Worm (Caenorhabditis elegans) whole organism, young adult: ENCODE measurements around the gene Y60A3A.8.

Experiments used
- B0035.1 ChIP-seq: sonication (generic microtip); optimal IDR thresholded peaks from 2 replicates; lab custom pipeline; 2016; ENCODE audit warnings: missing genetic modification characterization, mild to moderate bottlenecking, missing compliant biosample characterization, missing genotype, missing genetic modification reagents
- C17E4.6 ChIP-seq: fragments of 200-800 bp; sonication (Bioruptor generic); IDR thresholded peaks from 2 replicates; pipeline ENCODE4 v1.3.6; 2022; ENCODE audit warnings: missing genetic modification reagents, missing genetic modification characterization, missing compliant biosample characterization
- D2030.7 ChIP-seq: fragments of 200-800 bp; sonication (Bioruptor generic); IDR thresholded peaks from 2 replicates; pipeline ENCODE4 v1.3.6; 2022; ENCODE audit warnings: missing genetic modification reagents, missing genetic modification characterization, missing compliant biosample characterization
- F10E7.11 ChIP-seq: sonication (generic microtip); optimal IDR thresholded peaks from 2 replicates; lab custom pipeline; 2017; ENCODE audit warnings: mild to moderate bottlenecking, missing genetic modification characterization, moderate library complexity, missing compliant biosample characterization
- F23B12.7 ChIP-seq: sonication (generic microtip); optimal IDR thresholded peaks from 2 replicates; lab custom pipeline; 2017; ENCODE audit warnings: missing genetic modification characterization, mild to moderate bottlenecking, missing compliant biosample characterization, antibody characterized with exemption, moderate library complexity; ENCODE audit not compliant: insufficient read depth
- F33H1.4 ChIP-seq: fragments of 200-800 bp; sonication (Bioruptor generic); IDR thresholded peaks from 2 replicates; pipeline ENCODE4 v1.3.6; 2022; ENCODE audit warnings: missing genetic modification reagents, missing genetic modification characterization, missing compliant biosample characterization
- Y53F4B.3 ChIP-seq: fragments of 200-800 bp; sonication (Bioruptor generic); IDR thresholded peaks from 2 replicates; pipeline ENCODE4 v1.3.6; 2022; ENCODE audit warnings: missing genetic modification reagents, missing genetic modification characterization, missing compliant biosample characterization
- Y95B8A.8 ChIP-seq: fragments of 200-800 bp; sonication (Bioruptor generic); IDR thresholded peaks from 2 replicates; pipeline ENCODE4 v1.3.6; 2022; ENCODE audit warnings: missing genetic modification reagents, missing genetic modification characterization, missing compliant biosample characterization
- akir-1 ChIP-seq: fragments of 200-800 bp; sonication (Bioruptor generic); optimal IDR thresholded peaks from 2 replicates; lab custom pipeline; 2018; ENCODE audit warnings: mild to moderate bottlenecking, missing genetic modification characterization, moderate library complexity, missing compliant biosample characterization
- aptf-3 ChIP-seq: fragments of 200-800 bp; sonication (Bioruptor generic); IDR thresholded peaks from 2 replicates; pipeline ENCODE4 v1.3.6; 2022; ENCODE audit warnings: missing genetic modification characterization, missing compliant biosample characterization
- athp-1 ChIP-seq: sonication (generic microtip); optimal IDR thresholded peaks from 2 replicates; lab custom pipeline; 2017; ENCODE audit warnings: mild to moderate bottlenecking, missing genetic modification characterization, missing compliant biosample characterization
- attf-5 ChIP-seq: fragments of 200-800 bp; sonication (Bioruptor generic); optimal IDR thresholded peaks from 2 replicates; lab custom pipeline; 2018; ENCODE audit warnings: mild to moderate bottlenecking, missing genetic modification characterization, missing compliant biosample characterization
- cebp-1 ChIP-seq, 2 experiments: fragments of 200-800 bp in 1 of 2; sonication (Bioruptor generic) in 1 of 2; sonication (generic microtip) in 1 of 2; IDR thresholded peaks in 1 of 2; optimal IDR thresholded peaks in 1 of 2; 2 replicates each; pipeline versions ENCODE4 v1.3.6 to Lab custom; 2017 to 2022; ENCODE audit warnings: missing compliant biosample characterization in 2 of 2, missing genetic modification characterization in 2 of 2, mild to moderate bottlenecking in 1 of 2, missing genetic modification reagents in 1 of 2, moderate library complexity in 1 of 2
- cebp-2 ChIP-seq: fragments of 200-800 bp; sonication (Bioruptor generic); IDR thresholded peaks from 2 replicates; pipeline ENCODE4 v1.3.6; 2022; ENCODE audit warnings: missing genetic modification characterization, missing compliant biosample characterization
- ceh-58 ChIP-seq: fragments of 200-800 bp; sonication (Bioruptor generic); IDR thresholded peaks from 2 replicates; pipeline ENCODE4 v1.3.6; 2022; ENCODE audit warnings: missing genetic modification characterization, missing compliant biosample characterization
- ceh-79 ChIP-seq: sonication (generic microtip); optimal IDR thresholded peaks from 2 replicates; lab custom pipeline; 2017; ENCODE audit warnings: mild to moderate bottlenecking, missing genetic modification characterization, missing compliant biosample characterization
- ceh-91 ChIP-seq: fragments of 200-800 bp; sonication (Bioruptor generic); IDR thresholded peaks from 2 replicates; pipeline ENCODE4 v1.3.6; 2022; ENCODE audit warnings: missing genetic modification reagents, missing genetic modification characterization, missing compliant biosample characterization
- die-1 ChIP-seq: sonication (generic microtip); optimal IDR thresholded peaks from 2 replicates; lab custom pipeline; 2016; ENCODE audit warnings: missing genotype, mild to moderate bottlenecking, missing genetic modification characterization, missing compliant biosample characterization
- dox-1 ChIP-seq: fragments of 200-800 bp; sonication (Bioruptor generic); IDR thresholded peaks from 2 replicates; pipeline ENCODE4 v1.3.6; 2022; ENCODE audit warnings: missing genetic modification reagents, missing genetic modification characterization, missing compliant biosample characterization
- dpl-1 ChIP-seq: fragments of 150-350 bp; optimal IDR thresholded peaks from 2 replicates; lab custom pipeline; 2014; ENCODE audit warnings: missing biosample characterization, missing genetic modification reagents, missing genetic modification characterization
- efl-1 ChIP-seq: fragments of 150-350 bp; optimal IDR thresholded peaks from 2 replicates; lab custom pipeline; 2014; ENCODE audit warnings: missing biosample characterization, missing genetic modification reagents, missing genetic modification characterization
- egl-44 ChIP-seq: fragments of 200-800 bp; sonication (Bioruptor generic); IDR thresholded peaks from 2 replicates; pipeline ENCODE4 v1.3.6; 2022; ENCODE audit warnings: missing genetic modification reagents, missing genetic modification characterization, missing compliant biosample characterization
- ets-4 ChIP-seq: fragments of 200-800 bp; sonication (Bioruptor generic); optimal IDR thresholded peaks from 2 replicates; lab custom pipeline; 2018; ENCODE audit warnings: mild to moderate bottlenecking, missing genetic modification characterization, missing compliant biosample characterization
- fkh-3 ChIP-seq: sonication (generic microtip); optimal IDR thresholded peaks from 2 replicates; lab custom pipeline; 2016; ENCODE audit warnings: mild to moderate bottlenecking, missing genetic modification characterization, missing compliant biosample characterization
- hlh-26 ChIP-seq: fragments of 200-800 bp; sonication (Bioruptor generic); conservative IDR thresholded peaks from 2 replicates; pipeline ENCODE4 v1.3.6; 2022; ENCODE audit warnings: missing genetic modification reagents, missing genetic modification characterization, missing compliant biosample characterization
- hsf-1 ChIP-seq: fragments of 200-800 bp; sonication (Bioruptor generic); IDR thresholded peaks from 2 replicates; pipeline ENCODE4 v1.3.6; 2022; ENCODE audit warnings: missing genetic modification reagents, missing genetic modification characterization, missing compliant biosample characterization
- let-607 ChIP-seq, 2 experiments: fragments of 200-800 bp in 1 of 2; sonication (Bioruptor generic) in 1 of 2; sonication (generic microtip) in 1 of 2; optimal IDR thresholded peaks; 2 replicates each; lab custom pipeline; 2016 to 2018; ENCODE audit warnings: mild to moderate bottlenecking in 2 of 2, missing compliant biosample characterization in 2 of 2, missing genetic modification characterization in 2 of 2, moderate library complexity in 2 of 2, missing genotype in 1 of 2
- lin-54 ChIP-seq: fragments of 200-800 bp; sonication (Bioruptor generic); optimal IDR thresholded peaks from 2 replicates; lab custom pipeline; 2018; ENCODE audit warnings: mild to moderate bottlenecking, missing genetic modification characterization, missing compliant biosample characterization
- lsl-1 ChIP-seq: fragments of 200-800 bp; sonication (Bioruptor generic); optimal IDR thresholded peaks from 2 replicates; lab custom pipeline; 2018; ENCODE audit warnings: mild to moderate bottlenecking, missing genetic modification characterization, moderate library complexity, missing compliant biosample characterization
- madf-3 ChIP-seq: fragments of 200-800 bp; sonication (Bioruptor generic); IDR thresholded peaks from 2 replicates; pipeline ENCODE4 v1.3.6; 2022; ENCODE audit warnings: missing genetic modification reagents, missing genetic modification characterization, missing compliant biosample characterization
- madf-6 ChIP-seq: fragments of 200-800 bp; sonication (Bioruptor generic); IDR thresholded peaks from 2 replicates; pipeline ENCODE4 v1.3.6; 2022; ENCODE audit warnings: missing genetic modification reagents, missing genetic modification characterization, missing compliant biosample characterization
- madf-8 ChIP-seq: fragments of 200-800 bp; sonication (Bioruptor generic); conservative IDR thresholded peaks from 2 replicates; pipeline ENCODE4 v1.3.6; 2022; ENCODE audit warnings: missing genetic modification reagents, missing genetic modification characterization, missing compliant biosample characterization
- nfya-2 ChIP-seq: fragments of 200-800 bp; sonication (Bioruptor generic); IDR thresholded peaks from 2 replicates; pipeline ENCODE4 v1.3.6; 2022; ENCODE audit warnings: missing genetic modification reagents, missing genetic modification characterization, missing compliant biosample characterization
- nfyb-1 ChIP-seq: fragments of 200-800 bp; sonication (Bioruptor generic); IDR thresholded peaks from 2 replicates; pipeline ENCODE4 v1.3.6; 2022; ENCODE audit warnings: missing genetic modification reagents, missing genetic modification characterization, missing compliant biosample characterization
- nhr-27 ChIP-seq: fragments of 200-800 bp; sonication (Bioruptor generic); optimal IDR thresholded peaks from 2 replicates; lab custom pipeline; 2018; ENCODE audit warnings: mild to moderate bottlenecking, missing genetic modification characterization, moderate library complexity, missing compliant biosample characterization
- nhr-90 ChIP-seq: sonication (generic microtip); optimal IDR thresholded peaks from 2 replicates; lab custom pipeline; 2016; ENCODE audit warnings: missing genotype, mild to moderate bottlenecking, missing genetic modification characterization, missing compliant biosample characterization
- pbrm-1 ChIP-seq: fragments of 200-800 bp; sonication (Bioruptor generic); IDR thresholded peaks from 2 replicates; pipeline ENCODE4 v1.3.6; 2022; ENCODE audit warnings: missing genetic modification reagents, missing genetic modification characterization, missing compliant biosample characterization
- rcor-1 ChIP-seq: fragments of 200-800 bp; sonication (Bioruptor generic); IDR thresholded peaks from 2 replicates; pipeline ENCODE4 v1.3.6; 2022; ENCODE audit warnings: missing genetic modification reagents, missing genetic modification characterization, missing compliant biosample characterization
- repo-1 ChIP-seq: sonication (generic microtip); optimal IDR thresholded peaks from 2 replicates; lab custom pipeline; 2017; ENCODE audit warnings: mild to moderate bottlenecking, missing genetic modification characterization, missing compliant biosample characterization
- snpc-1.3 ChIP-seq: sonication (generic microtip); optimal IDR thresholded peaks from 2 replicates; lab custom pipeline; 2017; ENCODE audit warnings: missing genetic modification characterization, mild to moderate bottlenecking, missing compliant biosample characterization, antibody characterized with exemption, moderate library complexity, missing genotype, missing genetic modification reagents; ENCODE audit not compliant: insufficient read depth
- sptf-2 ChIP-seq: fragments of 200-800 bp; sonication (Bioruptor generic); optimal IDR thresholded peaks from 2 replicates; lab custom pipeline; 2018; ENCODE audit warnings: mild to moderate bottlenecking, missing genetic modification characterization, missing compliant biosample characterization
- tlf-1 ChIP-seq: fragments of 200-800 bp; sonication (Bioruptor generic); optimal IDR thresholded peaks from 2 replicates; lab custom pipeline; 2018; ENCODE audit warnings: mild to moderate bottlenecking, missing genetic modification characterization, missing compliant biosample characterization
- unc-62 ChIP-seq: fragments of 150-350 bp; optimal IDR thresholded peaks from 2 replicates; lab custom pipeline; 2014; ENCODE audit warnings: missing biosample characterization, missing genetic modification reagents, missing genetic modification characterization
- xnd-1 ChIP-seq: sonication (generic microtip); optimal IDR thresholded peaks from 2 replicates; lab custom pipeline; 2016; ENCODE audit warnings: missing genotype, missing genetic modification reagents, missing genetic modification characterization, missing compliant biosample characterization
- ztf-18 ChIP-seq: sonication (generic microtip); optimal IDR thresholded peaks from 2 replicates; lab custom pipeline; 2016; ENCODE audit warnings: missing genotype, mild to moderate bottlenecking, missing genetic modification characterization, missing compliant biosample characterization

Y60A3A.8 gene

DNA sequence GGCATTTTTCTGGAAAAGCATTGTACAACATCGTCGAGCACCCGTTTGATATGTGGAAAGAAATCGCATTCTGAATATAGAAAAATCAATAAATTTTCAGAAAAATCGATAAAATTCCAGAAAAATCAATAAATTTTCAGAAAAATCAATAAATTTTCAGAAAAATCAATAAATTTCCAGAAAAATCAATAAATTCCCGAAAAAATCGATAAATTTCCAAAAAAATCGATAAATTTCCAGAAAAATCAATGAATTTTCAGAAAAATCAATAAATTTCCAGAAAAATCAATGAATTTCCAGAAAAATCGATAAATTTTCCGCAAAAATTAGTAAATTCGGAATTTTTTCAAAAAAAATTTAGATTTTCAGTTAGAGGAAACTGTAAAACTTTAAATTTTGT, 42.4 kb upstream of the Y60A3A.8 start, which contains the start of gene fars-2:
TSS of gene fars-2 (minus strand) at position 70 of the 400 bp plus-strand sequence.
- TF ChIP-seq lsl-1 (GFP tag; lab: Kevin White, UChicago) (no peak), die-1 (no peak), C17E4.6 (GFP tag; lab: Robert Waterston, UW) (no peak), ceh-58 (GFP tag; lab: Robert Waterston, UW) (no peak), pbrm-1 (GFP tag; lab: Robert Waterston, UW) (no peak), akir-1 (no peak), F10E7.11 (tag; lab: Kevin White, UChicago) (no peak), F23B12.7 (tag; lab: Kevin White, UChicago) (no peak), dpl-1 (GFP tag; lab: Kevin White, UChicago) (no peak), tlf-1 (GFP tag; lab: Kevin White, UChicago) (no peak), cebp-2 (GFP tag; lab: Robert Waterston, UW) (no peak), efl-1 (GFP tag; lab: Kevin White, UChicago) (no peak), hlh-26 (GFP tag; lab: Robert Waterston, UW) (no peak), ceh-79 (tag; lab: Kevin White, UChicago) (no peak), athp-1 (no peak), ets-4 (GFP tag; lab: Kevin White, UChicago) (no peak), attf-5 (no peak), sptf-2 (no peak), madf-3 (GFP tag; lab: Robert Waterston, UW) (no peak)

- TF ChIP-seq nfya-2 (GFP tag; lab: Robert Waterston, UW) = no peak
- TF ChIP-seq egl-44 = no peak
- TF ChIP-seq Y53F4B.3 (GFP tag; lab: Robert Waterston, UW) = no peak
- TF ChIP-seq F10E7.11 (tag; lab: Kevin White, UChicago) = no peak
- TF ChIP-seq nfyb-1 (GFP tag; lab: Robert Waterston, UW) = peak; percentile 25; the same call in 1 of the 2 replicates
- TF ChIP-seq B0035.1 (tag; lab: Kevin White, UChicago) = no peak
- no peak for TF ChIP-seq cebp-1 (GFP tag; IDR thresholded peaks at IDR 0.05; lab: Robert Waterston, UW)
- peak; percentile 15 for TF ChIP-seq cebp-1 (tag; optimal IDR thresholded peaks at IDR 0.05; lab: Kevin White, UChicago)
- no peak for TF ChIP-seq nhr-90 (tag; lab: Kevin White, UChicago)
- no peak for TF ChIP-seq dpl-1 (GFP tag; lab: Kevin White, UChicago)
- TF ChIP-seq let-607 (tag; optimal IDR thresholded peaks at IDR 0.05; lab: Kevin White, UChicago) = peak; percentile 33 to 41
- TF ChIP-seq fkh-3 (tag; lab: Kevin White, UChicago) = no peak
- no peak for TF ChIP-seq nhr-27
Measured at ce11 chrV:19908854-19909253, 40.9 kb upstream of the Y60A3A.8 start.

ce11 chrV:19915973-19916605, 33.7 kb upstream of the Y60A3A.8 start, which contains the start of the genes chk-2 and Y60A3A.19:
chk-2 (minus strand) TSS chrV:19916023.
Y60A3A.19 (plus strand) TSS chrV:19916555.
- TF ChIP-seq snpc-1.3 (tag; lab: Kevin White, UChicago) = peak; percentile 11
- 0 out of 2 replicates have a peak, but pooled peaks have one; percentile 16 for TF ChIP-seq hsf-1
- TF ChIP-seq D2030.7 (GFP tag; lab: Robert Waterston, UW) = peak; percentile 68; the same call in 1 of the 2 replicates
- TF ChIP-seq Y95B8A.8 (GFP tag; lab: Robert Waterston, UW) = no peak
- TF ChIP-seq lsl-1 (GFP tag; lab: Kevin White, UChicago) = peak; percentile 94
- no peak for TF ChIP-seq repo-1
- 0 out of 2 replicates have a peak, but pooled peaks have one; percentile 7 for TF ChIP-seq rcor-1 (GFP tag; lab: Robert Waterston, UW)
- TF ChIP-seq dox-1 (GFP tag; lab: Robert Waterston, UW) = peak; percentile 31; the same call in 1 of the 2 replicates
- peak; percentile 44; the same call in 1 of the 2 replicates for TF ChIP-seq madf-8 (GFP tag; lab: Robert Waterston, UW)
- TF ChIP-seq xnd-1 = peak; percentile 90
- TF ChIP-seq aptf-3 (GFP tag; lab: Robert Waterston, UW) = no peak
- no peak for TF ChIP-seq ztf-18 (tag; lab: Kevin White, UChicago)
- TF ChIP-seq madf-6 = peak; percentile 89
- peak; percentile 89 for TF ChIP-seq F33H1.4
- peak; percentile 21 for TF ChIP-seq lin-54 (GFP tag; lab: Kevin White, UChicago)
- TF ChIP-seq ceh-91 (GFP tag; lab: Robert Waterston, UW) = peak; percentile 41; the same call in 1 of the 2 replicates
- no peak for TF ChIP-seq unc-62
- TF ChIP-seq efl-1 (GFP tag; lab: Kevin White, UChicago) = peak; percentile 69
